Fruit fly (Drosophila melanogaster) whole organism, embryonic: Measurements from ENCODE around the gene CG17752.

Source experiments
- Abd-B ChIP-seq: fragments of 200-800 bp; sonication (Bioruptor generic); optimal IDR thresholded peaks from 2 replicates; lab custom pipeline; 2018; ENCODE audit warnings: missing biosample characterization, mild to moderate bottlenecking, missing genetic modification characterization, moderate library complexity
- Asciz ChIP-seq: fragments of 200-800 bp; sonication (Bioruptor generic); optimal IDR thresholded peaks from 2 replicates; lab custom pipeline; 2017; ENCODE audit warnings: missing biosample characterization, mild to moderate bottlenecking, missing genetic modification characterization, missing genetic modification reagents
- Blimp-1 ChIP-seq: fragments of 200-800 bp; sonication (Bioruptor generic); optimal IDR thresholded peaks from 3 replicates; lab custom pipeline; 2018; ENCODE audit warnings: missing biosample characterization, missing genetic modification characterization, mild to moderate bottlenecking, moderate library complexity, missing genetic modification reagents
- Bteb2 ChIP-seq: fragments of 200-800 bp; sonication (Bioruptor generic); optimal IDR thresholded peaks from 2 replicates; lab custom pipeline; 2016; ENCODE audit warnings: missing biosample characterization, missing genetic modification characterization
- CG10209 ChIP-seq: fragments of 200-800 bp; sonication (Bioruptor generic); optimal IDR thresholded peaks from 3 replicates; lab custom pipeline; 2017; ENCODE audit warnings: missing biosample characterization, mild to moderate bottlenecking, missing genetic modification characterization, missing genetic modification reagents
- CG12236 ChIP-seq: fragments of 200-800 bp; sonication (Bioruptor generic); optimal IDR thresholded peaks from 2 replicates; lab custom pipeline; 2016; ENCODE audit warnings: missing biosample characterization, missing genetic modification characterization
- CG13424 ChIP-seq: fragments of 200-800 bp; sonication (Bioruptor generic); optimal IDR thresholded peaks from 2 replicates; lab custom pipeline; 2019; ENCODE audit warnings: missing biosample characterization, mild to moderate bottlenecking, missing genetic modification characterization, moderate library complexity
- CG14014 ChIP-seq: fragments of 200-800 bp; sonication (Bioruptor generic); IDR thresholded peaks from 2 replicates; pipeline ENCODE4 v1.3.6; 2022; ENCODE audit warnings: missing biosample characterization, missing genetic modification characterization
- CG14965 ChIP-seq: fragments of 200-800 bp; sonication (Bioruptor generic); optimal IDR thresholded peaks from 2 replicates; lab custom pipeline; 2016; ENCODE audit warnings: missing biosample characterization, missing genetic modification characterization, borderline replicate concordance
- CG16779 ChIP-seq: fragments of 200-800 bp; sonication (Bioruptor generic); IDR thresholded peaks from 2 replicates; pipeline ENCODE4 v1.3.6; 2022; ENCODE audit warnings: missing biosample characterization, missing genetic modification characterization
- CG1792 ChIP-seq: fragments of 200-800 bp; sonication (Bioruptor generic); optimal IDR thresholded peaks from 2 replicates; lab custom pipeline; 2016; ENCODE audit warnings: missing biosample characterization, missing genetic modification characterization
- CG18262 ChIP-seq: fragments of 200-800 bp; optimal IDR thresholded peaks from 3 replicates; lab custom pipeline; 2019; ENCODE audit warnings: missing biosample characterization, mild to moderate bottlenecking, missing genetic modification characterization, moderate library complexity
- CG18619 ChIP-seq: fragments of 200-800 bp; sonication (Bioruptor generic); optimal IDR thresholded peaks from 3 replicates; lab custom pipeline; 2017; ENCODE audit warnings: missing biosample characterization, mild to moderate bottlenecking, missing genetic modification characterization
- CG31388 ChIP-seq: fragments of 200-800 bp; sonication (Bioruptor generic); optimal IDR thresholded peaks from 2 replicates; lab custom pipeline; 2016; ENCODE audit warnings: missing biosample characterization, missing genetic modification characterization
- CG3281 ChIP-seq: fragments of 200-800 bp; sonication (Bioruptor generic); optimal IDR thresholded peaks from 3 replicates; lab custom pipeline; 2017; ENCODE audit warnings: missing biosample characterization, mild to moderate bottlenecking, missing genetic modification characterization
- CG6272 ChIP-seq: fragments of 200-800 bp; sonication (Bioruptor generic); IDR thresholded peaks from 2 replicates; pipeline ENCODE4 v1.3.6; 2022; ENCODE audit warnings: missing biosample characterization, missing genetic modification characterization
- CG6813 ChIP-seq: fragments of 200-800 bp; sonication (Bioruptor generic); optimal IDR thresholded peaks from 2 replicates; lab custom pipeline; 2017; ENCODE audit warnings: missing biosample characterization, missing genetic modification characterization, mild to moderate bottlenecking, moderate library complexity, missing genetic modification reagents
- CG7839 ChIP-seq: fragments of 200-800 bp; sonication (Bioruptor generic); optimal IDR thresholded peaks from 3 replicates; lab custom pipeline; 2018; ENCODE audit warnings: missing biosample characterization, mild to moderate bottlenecking, missing genetic modification characterization, moderate library complexity
- CG7928 ChIP-seq: fragments of 200-800 bp; sonication (Bioruptor generic); optimal IDR thresholded peaks from 2 replicates; lab custom pipeline; 2017; ENCODE audit warnings: missing biosample characterization, mild to moderate bottlenecking, missing genetic modification characterization
- CG7987 ChIP-seq: fragments of 200-800 bp; sonication (Bioruptor generic); optimal IDR thresholded peaks from 2 replicates; lab custom pipeline; 2018; ENCODE audit warnings: missing biosample characterization, mild to moderate bottlenecking, missing genetic modification characterization, moderate library complexity
- CkIIα-i1 ChIP-seq: fragments of 200-800 bp; sonication (Bioruptor generic); IDR thresholded peaks from 2 replicates; pipeline ENCODE4 v1.3.6; 2022; ENCODE audit warnings: missing biosample characterization, missing genetic modification characterization
- CrebB ChIP-seq: fragments of 200-800 bp; sonication (Bioruptor generic); optimal IDR thresholded peaks from 3 replicates; lab custom pipeline; 2018; ENCODE audit warnings: missing biosample characterization, mild to moderate bottlenecking, missing genetic modification characterization
- Doc3 ChIP-seq: fragments of 200-800 bp; sonication (Bioruptor generic); IDR thresholded peaks from 3 replicates; pipeline ENCODE4 v1.3.6; 2022; ENCODE audit warnings: missing biosample characterization, missing genetic modification characterization; ENCODE audit not compliant: partially characterized antibody
- Drgx ChIP-seq: fragments of 200-800 bp; sonication (Bioruptor generic); IDR thresholded peaks from 2 replicates; pipeline ENCODE4 v1.3.6; 2022; ENCODE audit warnings: missing biosample characterization, missing genetic modification characterization
- HHEX ChIP-seq: fragments of 200-800 bp; sonication (Bioruptor generic); optimal IDR thresholded peaks from 3 replicates; lab custom pipeline; 2017; ENCODE audit warnings: missing biosample characterization, mild to moderate bottlenecking, missing genetic modification characterization, missing genetic modification reagents
- Hr39 ChIP-seq: fragments of >200 bp; optimal IDR thresholded peaks from 2 replicates; lab custom pipeline; 2017
- NC2α ChIP-seq: fragments of 200-800 bp; sonication (Bioruptor generic); optimal IDR thresholded peaks from 2 replicates; lab custom pipeline; 2016; ENCODE audit warnings: missing biosample characterization, missing genetic modification characterization
- Oli ChIP-seq: fragments of 200-800 bp; sonication (Bioruptor generic); optimal IDR thresholded peaks from 2 replicates; lab custom pipeline; 2018; ENCODE audit warnings: missing biosample characterization, mild to moderate bottlenecking, missing genetic modification characterization, moderate library complexity
- PHDP ChIP-seq: fragments of 200-800 bp; sonication (Bioruptor generic); optimal IDR thresholded peaks from 3 replicates; lab custom pipeline; 2018; ENCODE audit warnings: missing biosample characterization, mild to moderate bottlenecking, missing genetic modification characterization, moderate library complexity
- Pdp1 ChIP-seq, 2 experiments: fragments of 200-800 bp; sonication (Bioruptor generic); optimal IDR thresholded peaks; 3 replicates each; lab custom pipeline; 2016; ENCODE audit warnings: missing biosample characterization in 2 of 2, missing genetic modification characterization in 2 of 2, mild to moderate bottlenecking in 1 of 2, moderate library complexity in 1 of 2
- Poxn ChIP-seq: fragments of 200-800 bp; sonication (Bioruptor generic); IDR thresholded peaks from 2 replicates; pipeline ENCODE4 v1.3.6; 2022; ENCODE audit warnings: missing biosample characterization, missing genetic modification characterization
- Ssrp ChIP-seq: fragments of 200-800 bp; sonication (Bioruptor generic); optimal IDR thresholded peaks from 2 replicates; lab custom pipeline; 2018; ENCODE audit warnings: missing biosample characterization, mild to moderate bottlenecking, missing genetic modification characterization, moderate library complexity
- Xrp1 ChIP-seq: fragments of 200-800 bp; sonication (Bioruptor generic); IDR thresholded peaks from 2 replicates; pipeline ENCODE4 v1.3.6; 2022; ENCODE audit warnings: missing biosample characterization, missing genetic modification characterization
- aop ChIP-seq: fragments of 200-800 bp; sonication (Bioruptor generic); IDR thresholded peaks from 2 replicates; pipeline ENCODE4 v1.3.6; 2022; ENCODE audit warnings: missing biosample characterization, missing genetic modification characterization
- bigmax ChIP-seq: fragments of 200-800 bp; sonication (Bioruptor generic); optimal IDR thresholded peaks from 2 replicates; lab custom pipeline; 2018; ENCODE audit warnings: missing biosample characterization, mild to moderate bottlenecking, missing genetic modification characterization
- cg ChIP-seq: fragments of 200-800 bp; sonication (Bioruptor generic); optimal IDR thresholded peaks from 3 replicates; lab custom pipeline; 2019; ENCODE audit warnings: missing biosample characterization, mild to moderate bottlenecking, missing genetic modification characterization, moderate library complexity
- corto ChIP-seq: fragments of 200-800 bp; sonication (Bioruptor generic); optimal IDR thresholded peaks from 2 replicates; lab custom pipeline; 2016; ENCODE audit warnings: missing biosample characterization, mild to moderate bottlenecking, missing genetic modification characterization, moderate library complexity
- crol ChIP-seq: fragments of 200-800 bp; sonication (Bioruptor generic); IDR thresholded peaks from 2 replicates; pipeline ENCODE4 v1.3.6; 2022; ENCODE audit warnings: missing biosample characterization, missing genetic modification characterization
- dysf ChIP-seq: fragments of 200-800 bp; sonication (Bioruptor generic); IDR thresholded peaks from 3 replicates; pipeline ENCODE4 v1.3.6; 2022; ENCODE audit warnings: missing biosample characterization, missing genetic modification characterization
- eve ChIP-seq, 2 experiments: fragments of >200 bp; optimal IDR thresholded peaks; 2 replicates each; lab custom pipeline; 2017; ENCODE audit warnings: missing biosample characterization in 2 of 2, missing genetic modification characterization in 2 of 2
- gsb ChIP-seq: fragments of 200-800 bp; sonication (Bioruptor generic); IDR thresholded peaks from 2 replicates; pipeline ENCODE4 v1.3.6; 2022; ENCODE audit warnings: missing biosample characterization, missing genetic modification characterization
- inv ChIP-seq: fragments of 200-800 bp; sonication (Bioruptor generic); IDR thresholded peaks from 2 replicates; pipeline ENCODE4 v1.3.6; 2022; ENCODE audit warnings: missing biosample characterization, missing genetic modification characterization; ENCODE audit not compliant: partially characterized antibody
- lab ChIP-seq: fragments of 200-800 bp; sonication (Bioruptor generic); optimal IDR thresholded peaks from 3 replicates; lab custom pipeline; 2017; ENCODE audit warnings: missing biosample characterization, missing genetic modification characterization, mild to moderate bottlenecking, moderate library complexity, missing genetic modification reagents
- mirr ChIP-seq: fragments of 200-800 bp; sonication (Bioruptor generic); optimal IDR thresholded peaks from 3 replicates; lab custom pipeline; 2018; ENCODE audit warnings: missing biosample characterization, mild to moderate bottlenecking, missing genetic modification characterization
- oc ChIP-seq: fragments of 200-800 bp; sonication (Bioruptor generic); optimal IDR thresholded peaks from 2 replicates; lab custom pipeline; 2018; ENCODE audit warnings: missing biosample characterization, mild to moderate bottlenecking, missing genetic modification characterization, moderate library complexity
- ranshi ChIP-seq: fragments of 200-800 bp; sonication (Bioruptor generic); IDR thresholded peaks from 2 replicates; pipeline ENCODE4 v1.3.6; 2022; ENCODE audit warnings: missing biosample characterization, missing genetic modification characterization
- sima ChIP-seq: fragments of 200-800 bp; sonication (Bioruptor generic); optimal IDR thresholded peaks from 2 replicates; lab custom pipeline; 2016; ENCODE audit warnings: missing biosample characterization, missing genetic modification characterization
- sug ChIP-seq: fragments of 200-800 bp; optimal IDR thresholded peaks from 2 replicates; lab custom pipeline; 2019; ENCODE audit warnings: missing biosample characterization, mild to moderate bottlenecking, missing genetic modification characterization, moderate library complexity
- tap ChIP-seq: fragments of 200-800 bp; optimal IDR thresholded peaks from 3 replicates; lab custom pipeline; 2019; ENCODE audit warnings: missing biosample characterization, mild to moderate bottlenecking, missing genetic modification characterization, moderate library complexity
- vnd ChIP-seq: fragments of 200-800 bp; sonication (Bioruptor generic); IDR thresholded peaks from 3 replicates; pipeline ENCODE4 v1.3.6; 2022; ENCODE audit warnings: missing biosample characterization, missing genetic modification characterization; ENCODE audit not compliant: partially characterized antibody
- wor ChIP-seq: fragments of 200-800 bp; sonication (Bioruptor generic); IDR thresholded peaks from 2 replicates; pipeline ENCODE4 v1.3.6; 2022; ENCODE audit warnings: missing biosample characterization, missing genetic modification characterization

Gene CG17752

dm6 chr3R:19612908-19613431 lies 2.9 kb downstream of the CG17752 start, which contains the start of gene CG16727 (continued):
- no peak for TF ChIP-seq eve (GFP tag; optimal IDR thresholded peaks at IDR 0.05; lab: Kevin White, UChicago)
- no peak for TF ChIP-seq CG12236 (GFP tag; lab: Kevin White, UChicago)
- peak; percentile 17 for TF ChIP-seq CrebB
- TF ChIP-seq lab (GFP tag; lab: Kevin White, UChicago) = peak; percentile 68
- TF ChIP-seq Pdp1 (GFP tag; optimal IDR thresholded peaks at IDR 0.05; lab: Kevin White, UChicago) = no peak
- no peak for TF ChIP-seq Hr39 (lab: Kevin White, UChicago)
- TF ChIP-seq CG14014 (GFP tag; lab: Robert Waterston, UW) = no peak
- TF ChIP-seq Blimp-1 = peak; percentile 21
- TF ChIP-seq gsb (GFP tag; lab: Robert Waterston, UW) = no peak
- TF ChIP-seq Ssrp = no peak
- TF ChIP-seq CG16779 = no peak
- no peak for TF ChIP-seq CG7839 (tag; lab: Kevin White, UChicago)
- TF ChIP-seq HHEX (GFP tag; lab: Kevin White, UChicago) = peak; percentile 35
- no peak for TF ChIP-seq mirr
- no peak for TF ChIP-seq Bteb2 (GFP tag; lab: Kevin White, UChicago)
- no peak for TF ChIP-seq Abd-B (GFP tag; lab: Kevin White, UChicago)
- TF ChIP-seq bigmax = no peak
- TF ChIP-seq Xrp1 (GFP tag; lab: Robert Waterston, UW) = no peak
- TF ChIP-seq sima = no peak
- no peak for TF ChIP-seq CG14965 (GFP tag; lab: Kevin White, UChicago)
- no peak for TF ChIP-seq CG31388
- peak; percentile 28 for TF ChIP-seq CG7987 (GFP tag; lab: Kevin White, UChicago)
- no peak for TF ChIP-seq CG1792 (GFP tag; lab: Kevin White, UChicago)
- TF ChIP-seq CG3281 = peak; percentile 52
- no peak for TF ChIP-seq Poxn (GFP tag; lab: Robert Waterston, UW)
- TF ChIP-seq CkIIα-i1 (GFP tag; lab: Robert Waterston, UW) = no peak
- no peak for TF ChIP-seq Drgx
- no peak for TF ChIP-seq crol
- peak; percentile 22 for TF ChIP-seq CG10209 (GFP tag; lab: Kevin White, UChicago)
- no peak for TF ChIP-seq ranshi (GFP tag; lab: Robert Waterston, UW)
- TF ChIP-seq Doc3 (GFP tag; lab: Robert Waterston, UW) = no peak
- no peak for TF ChIP-seq vnd
- TF ChIP-seq CG18619 (GFP tag; lab: Kevin White, UChicago) = no peak
- no peak for TF ChIP-seq inv (GFP tag; lab: Robert Waterston, UW)
- peak; percentile 2 for TF ChIP-seq tap (tag; lab: Kevin White, UChicago)
- TF ChIP-seq corto (GFP tag; lab: Kevin White, UChicago) = no peak
- no peak for TF ChIP-seq cg
- peak; percentile 38 for TF ChIP-seq CG13424
- TF ChIP-seq Asciz (GFP tag; lab: Kevin White, UChicago) = peak; percentile 20
- TF ChIP-seq oc (tag; lab: Kevin White, UChicago) = no peak
- TF ChIP-seq CG6813 (GFP tag; lab: Kevin White, UChicago) = peak; percentile 31
- TF ChIP-seq sug (tag; lab: Kevin White, UChicago) = no peak
- no peak for TF ChIP-seq CG7928 (GFP tag; lab: Kevin White, UChicago)
- TF ChIP-seq aop (GFP tag; lab: Robert Waterston, UW) = no peak
- TF ChIP-seq NC2α = no peak
- no peak for TF ChIP-seq CG18262
- TF ChIP-seq dysf (GFP tag; lab: Robert Waterston, UW) = no peak
- no peak for TF ChIP-seq wor (GFP tag; lab: Robert Waterston, UW)
- no peak for TF ChIP-seq Oli (tag; lab: Kevin White, UChicago)
- TF ChIP-seq PHDP (tag; lab: Kevin White, UChicago) = no peak
- TF ChIP-seq CG6272 (GFP tag; lab: Robert Waterston, UW) = no peak
